Worm (Caenorhabditis elegans): ENCODE results near the gene fshr-1.

- TF ChIP-seq flt-1 (GFP tag; IDR thresholded peaks at IDR 0.05) (no peak), med-1 (GFP tag; optimal IDR thresholded peaks at IDR 0.05; ENCODE audit: insufficient read depth) (no peak), cog-1 (tag; optimal IDR thresholded peaks at IDR 0.05) (no peak), klf-2 (GFP tag; conservative IDR thresholded peaks at IDR 0.05) (no peak)
These were observed 9.6 kb downstream of the fshr-1 start, which contains the start of gene egl-47 for ce11 chrV:9899278-9899677.

Measured in whole organism, midembryonic.